Fruit fly (Drosophila melanogaster) ovary, adult (tissue): ENCODE results near the gene CG32301.
A peak's percentile ranks its signal among the peaks of the same experiment; 100 is the strongest.

Experiments used
- CG17801 ChIP-seq: fragments of 200-800 bp; optimal IDR thresholded peaks from 2 replicates; lab custom pipeline; 2019; ENCODE audit warnings: missing biosample characterization, mild to moderate bottlenecking, missing genetic modification characterization, moderate library complexity; ENCODE audit not compliant: partially characterized antibody

The CG32301 gene

DNA sequence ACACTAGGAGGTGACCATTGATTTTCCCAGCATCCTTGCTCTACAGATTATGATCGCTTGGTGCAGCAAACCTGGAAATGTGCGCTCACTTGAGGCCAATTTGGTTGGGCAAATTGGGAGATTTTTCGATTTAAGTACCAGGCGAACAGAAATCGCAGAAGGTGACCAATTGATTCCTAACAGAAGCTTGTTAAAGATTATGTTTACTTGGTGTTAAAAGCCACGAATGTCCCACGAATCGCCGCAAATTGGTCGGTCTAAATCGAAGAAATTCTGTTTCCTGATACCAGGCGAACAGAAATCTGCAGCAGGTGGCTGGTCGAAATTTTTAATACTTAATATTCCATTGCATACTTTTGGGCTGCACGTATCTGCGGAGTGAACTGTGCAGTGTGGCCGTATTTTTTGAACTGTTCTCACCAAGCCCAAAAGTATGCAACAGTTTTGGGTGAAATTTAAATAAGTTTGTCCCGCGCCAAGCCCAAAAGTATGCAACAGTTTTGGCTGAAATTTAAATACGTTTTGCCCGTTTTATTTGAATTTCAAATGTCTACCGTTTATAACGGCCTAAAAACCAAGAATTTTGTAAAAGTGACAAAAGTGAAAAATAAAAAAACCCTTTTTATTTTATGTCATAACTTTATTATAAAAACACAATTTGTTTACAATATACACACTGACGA is at the start of gene CG32301:
TSS of gene CG32301 (plus strand) at position 633 of the 683 bp plus-strand sequence.
- TF ChIP-seq CG17801 (GFP tag; lab: Kevin White, UChicago), result no peak

DNA sequence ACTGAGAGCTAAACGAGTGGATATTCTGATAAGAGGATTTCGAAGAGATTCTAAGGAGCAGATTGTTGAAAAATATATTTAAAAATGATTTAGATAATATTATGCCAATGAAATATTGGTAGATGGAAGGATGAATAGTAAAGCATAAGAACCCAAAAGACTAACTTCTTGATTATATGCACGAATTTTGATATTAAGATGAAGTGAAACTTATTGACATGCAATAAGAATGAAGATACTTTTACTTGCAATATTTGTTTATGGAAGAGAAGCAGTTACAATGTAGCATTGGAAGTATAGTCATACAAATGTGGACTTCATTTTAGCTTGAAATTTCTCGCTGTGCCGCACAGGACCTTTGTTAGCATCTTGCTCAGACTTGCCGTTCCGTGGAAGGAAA is 47.6 kb upstream of the CG32301 start, which contains the start of gene CG8960:
TSS of gene CG8960 (plus strand) at position 301 of the 400 bp plus-strand sequence.
- no peak for TF ChIP-seq CG17801 (GFP tag; lab: Kevin White, UChicago)

DNA sequence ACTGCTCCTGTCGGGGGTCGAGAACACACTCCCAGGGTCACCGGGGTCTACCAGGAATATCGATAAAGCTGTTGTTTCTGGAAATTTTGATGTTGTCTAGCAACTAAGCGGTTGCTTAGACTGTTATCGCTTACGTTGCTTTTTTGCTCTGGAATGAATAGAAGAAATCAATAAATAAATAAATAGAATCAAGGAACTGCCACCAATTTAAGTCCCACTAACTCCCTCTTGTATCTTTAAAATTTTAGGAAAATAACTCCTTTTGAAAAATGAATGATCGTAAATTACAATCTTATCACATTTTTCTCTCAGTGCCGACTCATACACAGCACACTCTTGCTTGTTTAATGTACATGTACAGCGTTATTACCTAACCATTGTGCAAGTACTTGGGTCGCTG is 31.9 kb upstream of the CG32301 start, which contains the start of gene CG15878:
TSS of gene CG15878 (minus strand) at position 101 of the 400 bp plus-strand sequence.
- no peak for TF ChIP-seq CG17801 (GFP tag; lab: Kevin White, UChicago)

DNA sequence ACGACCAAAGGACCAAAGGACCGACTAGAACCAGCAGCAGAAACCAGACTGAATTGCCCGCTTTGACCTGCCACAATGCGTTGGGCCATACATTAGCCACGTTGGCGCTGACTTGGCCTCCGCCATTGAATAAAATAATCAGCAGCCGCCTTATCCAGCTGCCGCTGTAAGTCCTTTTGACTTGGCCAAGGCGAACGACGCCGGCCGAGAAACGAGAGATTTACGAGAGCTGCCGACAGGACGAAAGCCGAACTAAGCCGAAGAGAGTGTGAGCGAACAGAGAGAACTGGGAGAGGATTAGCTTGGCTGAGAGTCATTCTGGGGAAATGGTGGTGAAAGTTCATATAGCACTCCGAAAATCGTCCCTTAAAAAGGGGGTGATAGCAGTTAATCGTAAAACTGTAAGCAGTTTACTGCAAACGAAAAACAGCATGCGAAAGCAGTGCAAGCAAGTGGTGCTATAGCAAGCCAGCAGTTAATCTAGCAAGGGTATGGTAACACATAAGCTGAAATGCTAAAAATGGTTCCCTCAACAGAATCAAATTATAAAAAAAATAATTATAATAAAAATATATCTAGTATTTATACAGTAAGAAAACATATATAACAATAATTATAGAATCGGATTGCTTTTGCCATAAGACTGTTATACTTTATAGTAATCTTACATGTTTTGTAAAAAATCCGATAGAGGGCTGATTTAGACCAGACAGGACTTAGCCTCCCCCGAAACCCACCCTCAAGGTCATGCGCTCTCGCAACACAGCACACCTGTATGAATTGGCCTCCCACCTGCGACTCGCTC is 15.7 kb upstream of the CG32301 start:
- no peak for TF ChIP-seq CG17801 (GFP tag; lab: Kevin White, UChicago)

DNA sequence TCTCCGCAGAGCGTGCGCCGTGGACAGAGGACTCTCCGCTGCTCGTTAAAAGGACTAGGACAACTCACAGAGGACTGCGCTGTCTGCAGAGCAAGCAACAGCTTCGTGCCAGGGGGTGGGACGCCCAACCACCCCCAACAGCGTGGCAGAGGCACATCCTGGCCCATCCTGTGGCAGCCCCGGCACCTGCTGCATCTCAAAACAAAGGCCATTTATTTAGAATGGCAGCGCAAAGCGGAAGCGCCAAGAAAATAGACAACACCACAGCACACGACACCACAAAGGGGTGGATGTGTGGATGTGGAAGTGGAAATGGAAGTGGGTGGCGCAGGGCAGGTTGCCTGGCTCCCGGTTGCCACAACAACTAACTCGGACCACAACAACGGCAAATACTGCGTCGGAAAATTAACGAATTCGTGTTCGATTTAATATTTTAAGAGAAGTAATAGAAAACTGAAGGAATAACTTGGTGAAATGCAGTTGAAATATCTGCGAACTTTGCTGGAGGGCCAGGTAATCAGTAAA is 15.0 kb upstream of the CG32301 start, which contains the start of gene Oseg2:
TSS of gene Oseg2 (plus strand) at position 475 of the 525 bp plus-strand sequence.
- no peak for TF ChIP-seq CG17801 (GFP tag; lab: Kevin White, UChicago)

DNA sequence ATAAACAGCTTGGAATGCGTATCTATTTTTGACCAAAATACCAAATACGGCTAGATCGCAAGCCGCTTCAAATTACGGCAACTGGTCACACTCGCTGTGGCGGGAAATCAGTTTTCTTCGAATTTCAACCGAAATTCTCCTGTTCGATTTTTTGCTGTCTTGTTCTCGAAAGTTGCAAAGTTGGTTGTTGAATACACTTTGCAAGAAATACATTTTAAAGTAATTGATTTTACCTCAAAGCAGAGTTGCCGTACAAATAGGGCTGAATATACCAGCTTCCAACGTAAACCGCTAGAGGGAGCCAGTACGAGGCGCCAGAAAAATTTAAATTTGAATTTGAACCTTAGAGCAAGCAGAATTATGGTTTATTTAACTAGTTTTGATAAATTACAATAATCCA is 7.2 kb upstream of the CG32301 start, which contains the start of gene CG9018:
TSS of gene CG9018 (minus strand) at position 43 of the 400 bp plus-strand sequence.
- TF ChIP-seq CG17801 (GFP tag; lab: Kevin White, UChicago), result no peak

DNA sequence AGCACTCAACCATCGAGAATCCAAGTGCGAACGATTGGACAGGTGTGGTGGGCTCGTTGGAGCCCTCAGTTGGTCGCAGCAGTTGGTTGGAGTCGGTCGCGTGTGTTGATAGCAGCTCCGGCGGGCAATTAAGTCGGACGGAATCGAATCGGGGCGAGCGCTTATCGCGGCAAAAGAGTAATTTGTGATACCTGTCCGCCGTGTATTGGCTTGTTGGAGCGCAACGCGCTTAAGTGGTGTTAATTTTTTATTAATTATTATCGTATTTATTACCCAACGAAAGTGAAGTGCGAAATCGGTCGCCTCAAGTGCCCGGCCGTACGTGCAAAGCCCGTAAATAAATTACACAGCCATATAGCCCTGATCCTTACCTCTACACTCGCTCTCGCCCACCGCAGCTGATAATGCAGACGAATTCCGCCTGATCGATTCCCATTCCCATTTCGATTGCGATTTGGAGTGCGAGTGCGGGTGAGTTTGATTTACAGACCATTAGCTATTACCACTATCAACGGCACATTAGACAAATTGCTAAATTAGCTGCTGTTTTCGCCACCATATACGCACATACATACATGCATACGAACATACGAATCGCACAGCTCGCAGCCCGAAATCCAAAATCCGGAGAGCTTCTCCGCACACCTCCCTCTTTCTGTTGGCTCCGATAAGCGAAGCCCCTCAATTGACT is 6.6 kb upstream of the CG32301 start, which contains the start of gene ACXD:
TSS of gene ACXD (plus strand) at position 66 of the 691 bp plus-strand sequence.
- TF ChIP-seq CG17801 (GFP tag; lab: Kevin White, UChicago), result no peak

DNA sequence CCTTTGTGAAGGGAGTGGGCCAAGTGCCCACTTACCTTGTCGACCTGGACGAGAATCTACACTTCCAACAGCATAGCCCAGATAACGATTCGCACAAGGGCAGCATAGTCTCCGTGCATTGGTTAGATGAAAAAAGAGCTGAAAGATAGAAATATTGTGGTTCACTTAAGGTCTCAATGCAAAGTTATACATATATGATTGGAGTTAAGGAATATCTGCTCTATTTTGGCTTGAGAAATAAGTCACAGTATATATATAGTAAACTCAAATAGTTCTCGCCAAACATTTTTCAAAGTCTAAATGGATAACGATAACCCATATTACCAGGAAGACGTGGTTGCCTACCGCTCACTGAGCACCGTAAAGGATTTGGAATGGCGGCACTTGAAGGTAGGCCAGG is 4.1 kb downstream of the CG32301 start, which contains the start of gene CG32305:
TSS of gene CG32305 (plus strand) at position 301 of the 400 bp plus-strand sequence.
- no peak for TF ChIP-seq CG17801 (GFP tag; lab: Kevin White, UChicago)

DNA sequence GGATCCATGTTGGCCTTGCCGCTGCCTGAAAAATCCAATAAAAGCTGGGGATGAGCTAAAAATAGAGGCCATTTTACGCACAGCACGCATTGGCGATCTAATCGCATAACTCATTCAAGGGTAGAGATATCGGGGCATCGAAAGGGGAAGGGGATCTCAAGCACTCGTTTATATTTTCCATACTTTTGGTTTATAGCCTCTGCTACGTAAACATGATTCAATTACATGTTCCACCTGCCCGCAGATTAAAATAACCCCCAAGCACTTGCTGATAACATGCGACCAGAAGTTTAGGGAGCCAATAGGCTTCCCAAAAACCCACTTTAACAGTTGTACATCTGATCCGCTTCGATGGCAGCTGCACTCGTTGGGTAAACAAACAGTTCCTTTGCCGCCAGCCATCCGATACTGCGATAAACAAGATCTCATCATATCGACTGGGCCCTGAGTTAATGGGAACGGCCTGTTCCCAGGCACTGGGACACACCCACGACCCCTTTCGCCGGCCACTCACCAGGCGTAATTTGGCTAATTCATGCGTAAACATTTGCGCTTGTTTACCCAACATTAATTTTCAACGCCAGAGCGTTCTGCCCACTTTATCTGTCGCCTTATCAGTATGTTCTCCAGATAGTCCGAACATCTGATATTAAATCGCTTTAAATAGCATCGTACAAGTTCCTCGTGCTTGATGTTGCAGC is 9.8 kb downstream of the CG32301 start:
- no peak for TF ChIP-seq CG17801 (GFP tag; lab: Kevin White, UChicago)

DNA sequence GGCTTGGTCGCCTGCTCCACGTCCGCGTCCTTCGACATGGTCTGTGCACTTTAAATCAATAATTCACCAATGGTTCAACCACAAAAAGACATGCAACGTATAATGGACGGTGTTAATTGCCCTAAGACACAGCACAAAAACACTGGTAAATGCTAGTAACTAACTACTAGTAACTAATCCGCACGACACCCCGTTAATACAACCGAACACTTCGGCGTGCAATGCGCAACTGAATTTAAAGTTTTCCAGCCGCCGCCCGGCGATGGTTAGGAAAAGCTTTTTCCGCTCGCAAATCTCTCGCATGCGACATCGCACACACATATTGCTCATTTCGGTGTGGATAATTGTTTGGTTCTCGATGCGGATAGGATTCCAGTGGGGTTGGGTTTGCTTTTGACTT is 11.5 kb downstream of the CG32301 start:
- no peak for TF ChIP-seq CG17801 (GFP tag; lab: Kevin White, UChicago)

DNA sequence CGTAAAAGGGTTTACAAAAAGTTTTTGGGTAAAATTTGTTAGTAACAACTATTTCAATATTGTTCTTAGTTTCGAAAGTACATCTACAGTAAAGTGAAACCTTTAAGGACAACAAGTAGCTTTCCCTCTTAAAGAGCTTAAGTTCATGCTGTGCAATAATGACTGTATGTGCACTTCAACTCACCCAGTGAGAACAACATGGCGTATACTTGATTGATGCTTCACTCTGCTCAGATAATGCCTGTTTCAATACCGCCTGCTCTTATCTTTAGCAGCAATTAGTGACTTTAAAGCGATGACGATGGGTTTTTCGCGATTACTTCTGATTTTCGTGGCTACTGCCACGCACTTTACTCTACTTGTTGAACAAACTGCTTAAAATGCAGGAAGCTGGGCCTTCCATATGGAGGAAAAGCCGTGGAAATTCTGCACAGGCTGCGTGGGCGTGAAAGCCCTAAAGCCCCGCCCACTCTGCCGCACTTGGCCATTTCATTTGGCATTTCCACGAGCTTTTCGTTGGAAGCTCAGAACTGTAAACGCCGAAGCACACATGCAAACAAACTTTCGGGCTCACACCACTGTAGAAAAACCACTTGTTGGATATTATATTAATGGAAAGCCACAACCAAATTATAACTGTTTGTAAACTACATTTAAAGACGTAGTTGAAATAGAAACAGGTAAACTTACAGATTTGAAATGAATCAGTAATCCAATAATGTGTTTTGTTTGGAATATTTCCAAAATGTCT is 12.3 kb downstream of the CG32301 start:
- no peak for TF ChIP-seq CG17801 (GFP tag; lab: Kevin White, UChicago)

DNA sequence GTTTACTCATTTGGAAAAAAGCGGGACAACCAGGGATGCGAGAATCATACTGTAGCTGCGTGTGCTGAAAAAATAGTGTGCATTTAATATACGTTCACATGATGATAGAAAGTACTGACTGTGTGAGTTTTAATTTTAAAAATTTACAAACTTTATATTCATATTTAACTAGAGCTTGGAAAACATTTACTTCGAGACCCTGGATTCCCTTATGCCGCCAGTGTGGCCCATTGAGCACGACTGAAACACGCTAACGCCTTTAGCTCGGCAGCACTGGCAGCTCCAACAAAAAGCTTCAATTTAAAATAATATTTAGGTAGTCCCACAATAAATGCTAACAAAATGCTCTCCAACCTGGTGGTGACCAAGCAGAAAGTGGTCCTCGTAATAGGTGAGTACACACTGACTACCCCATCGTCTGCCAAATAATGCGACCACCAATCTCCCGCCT is 13.2 kb downstream of the CG32301 start, which contains the start of the genes CG1275 and Elp5:
TSS of gene CG1275 (minus strand) at position 12 of the 451 bp plus-strand sequence.
TSS of gene Elp5 (plus strand) at position 45 of the 451 bp plus-strand sequence.
- TF ChIP-seq CG17801 (GFP tag; lab: Kevin White, UChicago), result peak; percentile 99

DNA sequence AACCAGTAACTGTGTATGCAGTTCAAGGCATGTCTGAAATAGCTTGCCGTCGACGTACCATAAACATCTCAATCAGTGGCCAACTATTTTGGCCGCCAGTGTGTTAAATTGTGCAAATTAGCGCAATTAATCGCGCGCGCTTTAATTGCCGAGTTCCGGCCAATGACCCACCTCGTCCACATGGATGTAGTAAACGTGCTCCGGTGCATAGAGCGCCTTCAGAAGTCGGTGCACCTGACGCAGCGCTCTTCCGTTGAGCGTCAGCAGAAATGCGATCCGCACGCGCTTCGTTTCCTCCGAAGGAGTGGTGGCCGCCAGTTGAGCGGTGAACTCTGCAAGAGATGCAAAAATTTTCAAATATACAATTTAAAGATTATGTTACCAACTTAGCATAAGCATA is 17.0 kb downstream of the CG32301 start:
- TF ChIP-seq CG17801 (GFP tag; lab: Kevin White, UChicago), result no peak
